Fruit fly (Drosophila melanogaster) whole organism, embryonic: ENCODE measurements around the gene Cep135.
A peak's percentile ranks its signal among the peaks of the same experiment; 100 is the strongest.

Experiments used
- Abd-B ChIP-seq: fragments of 200-800 bp; sonication (Bioruptor generic); optimal IDR thresholded peaks from 2 replicates; lab custom pipeline; 2018; ENCODE audit warnings: missing biosample characterization, mild to moderate bottlenecking, missing genetic modification characterization, moderate library complexity
- B-H2 ChIP-seq: fragments of 200-800 bp; sonication (Bioruptor generic); optimal IDR thresholded peaks from 2 replicates; lab custom pipeline; 2018; ENCODE audit warnings: missing biosample characterization, mild to moderate bottlenecking, missing genetic modification characterization
- C15 ChIP-seq: fragments of 200-800 bp; sonication (Bioruptor generic); IDR thresholded peaks from 3 replicates; pipeline ENCODE4 v1.3.6; 2022; ENCODE audit warnings: missing biosample characterization, missing genetic modification characterization
- CG10267 ChIP-seq: fragments of 200-800 bp; sonication (Bioruptor generic); optimal IDR thresholded peaks from 2 replicates; lab custom pipeline; 2018; ENCODE audit warnings: missing biosample characterization, mild to moderate bottlenecking, missing genetic modification characterization, moderate library complexity
- CG12769 ChIP-seq: fragments of 200-800 bp; sonication (Bioruptor generic); optimal IDR thresholded peaks from 2 replicates; lab custom pipeline; 2019; ENCODE audit warnings: missing biosample characterization, mild to moderate bottlenecking, missing genetic modification characterization, moderate library complexity
- CG14710 ChIP-seq: fragments of 200-800 bp; sonication (Bioruptor generic); optimal IDR thresholded peaks from 3 replicates; lab custom pipeline; 2019; ENCODE audit warnings: missing biosample characterization, mild to moderate bottlenecking, missing genetic modification characterization, moderate library complexity
- CG1529 ChIP-seq: fragments of 200-800 bp; sonication (Bioruptor generic); optimal IDR thresholded peaks from 3 replicates; lab custom pipeline; 2018; ENCODE audit warnings: missing biosample characterization, missing genetic modification characterization
- CG17186 ChIP-seq: fragments of 200-800 bp; sonication (Bioruptor generic); optimal IDR thresholded peaks from 3 replicates; lab custom pipeline; 2017; ENCODE audit warnings: missing biosample characterization, missing genetic modification reagents, missing genetic modification characterization
- CG17912 ChIP-seq: fragments of 200-800 bp; sonication (Bioruptor generic); optimal IDR thresholded peaks from 2 replicates; lab custom pipeline; 2018; ENCODE audit warnings: missing biosample characterization, mild to moderate bottlenecking, missing genetic modification characterization
- CG34422 ChIP-seq: fragments of 200-800 bp; sonication (Bioruptor generic); IDR thresholded peaks from 3 replicates; pipeline ENCODE4 v1.3.6; 2022; ENCODE audit warnings: missing biosample characterization, missing genetic modification characterization
- CG4617 ChIP-seq: fragments of 200-800 bp; sonication (Bioruptor generic); optimal IDR thresholded peaks from 3 replicates; lab custom pipeline; 2016; ENCODE audit warnings: missing biosample characterization, missing genetic modification characterization, borderline replicate concordance
- CG4730 ChIP-seq: fragments of 200-800 bp; sonication (Bioruptor generic); IDR thresholded peaks from 2 replicates; pipeline ENCODE4 v1.3.6; 2022; ENCODE audit warnings: missing biosample characterization, missing genetic modification characterization
- CG6254 ChIP-seq: fragments of 200-800 bp; sonication (Bioruptor generic); optimal IDR thresholded peaks from 3 replicates; lab custom pipeline; 2017; ENCODE audit warnings: mild to moderate bottlenecking, missing biosample characterization, missing genetic modification reagents, missing genetic modification characterization
- CG7786 ChIP-seq: fragments of 200-800 bp; sonication (Bioruptor generic); optimal IDR thresholded peaks from 2 replicates; lab custom pipeline; 2016; ENCODE audit warnings: missing biosample characterization, missing genetic modification characterization
- CG8765 ChIP-seq: fragments of 200-800 bp; sonication (Bioruptor generic); IDR thresholded peaks from 2 replicates; pipeline ENCODE4 v1.3.6; 2022; ENCODE audit warnings: missing biosample characterization, missing genetic modification characterization
- CG9797 ChIP-seq: fragments of 200-800 bp; sonication (Bioruptor generic); optimal IDR thresholded peaks from 3 replicates; lab custom pipeline; 2018; ENCODE audit warnings: missing biosample characterization, mild to moderate bottlenecking, missing genetic modification characterization
- Doc3 ChIP-seq: fragments of 200-800 bp; sonication (Bioruptor generic); IDR thresholded peaks from 3 replicates; pipeline ENCODE4 v1.3.6; 2022; ENCODE audit warnings: missing biosample characterization, missing genetic modification characterization; ENCODE audit not compliant: partially characterized antibody
- Dp ChIP-seq: fragments of 200-800 bp; sonication (Bioruptor generic); optimal IDR thresholded peaks from 2 replicates; lab custom pipeline; 2018; ENCODE audit warnings: missing biosample characterization, mild to moderate bottlenecking, missing genetic modification characterization, moderate library complexity
- H2.0 ChIP-seq: fragments of 200-800 bp; sonication (Bioruptor generic); IDR thresholded peaks from 2 replicates; pipeline ENCODE4 v1.3.6; 2022; ENCODE audit warnings: missing biosample characterization, missing genetic modification characterization
- Hr51 ChIP-seq, 2 experiments: fragments of 200-800 bp; sonication (Bioruptor generic); optimal IDR thresholded peaks; 2 replicates in 1 of 2; 3 replicates in 1 of 2; lab custom pipeline; 2016 to 2018; ENCODE audit warnings: missing biosample characterization in 2 of 2, missing genetic modification characterization in 2 of 2, mild to moderate bottlenecking in 1 of 2, moderate library complexity in 1 of 2
- Hsf ChIP-seq: fragments of 200-800 bp; sonication (Bioruptor generic); optimal IDR thresholded peaks from 3 replicates; lab custom pipeline; 2016; ENCODE audit warnings: missing biosample characterization, missing genetic modification characterization
- MBD-R2 ChIP-seq: fragments of 200-800 bp; sonication (Bioruptor generic); IDR thresholded peaks from 2 replicates; pipeline ENCODE4 v1.3.6; 2022; ENCODE audit warnings: missing biosample characterization, missing genetic modification characterization
- Max ChIP-seq: fragments of 200-800 bp; sonication (Bioruptor generic); optimal IDR thresholded peaks from 2 replicates; lab custom pipeline; 2016; ENCODE audit warnings: missing biosample characterization, mild to moderate bottlenecking, missing genetic modification characterization
- Myb ChIP-seq: fragments of 200-800 bp; sonication (Bioruptor generic); optimal IDR thresholded peaks from 2 replicates; lab custom pipeline; 2016; ENCODE audit warnings: missing biosample characterization, missing genetic modification characterization
- Rfx ChIP-seq: fragments of 200-800 bp; sonication (Bioruptor generic); IDR thresholded peaks from 2 replicates; pipeline ENCODE4 v1.3.6; 2022; ENCODE audit warnings: missing biosample characterization, missing genetic modification characterization
- Sox100B ChIP-seq: fragments of 200-800 bp; sonication (Bioruptor generic); optimal IDR thresholded peaks from 3 replicates; lab custom pipeline; 2018; ENCODE audit warnings: missing biosample characterization, mild to moderate bottlenecking, missing genetic modification characterization
- Sry-δ ChIP-seq: fragments of 200-800 bp; sonication (Bioruptor generic); optimal IDR thresholded peaks from 2 replicates; lab custom pipeline; 2016; ENCODE audit warnings: missing biosample characterization, missing genetic modification characterization
- YL-1 ChIP-seq: fragments of 200-800 bp; sonication (Bioruptor generic); optimal IDR thresholded peaks from 3 replicates; lab custom pipeline; 2017; ENCODE audit warnings: missing biosample characterization, mild to moderate bottlenecking, missing genetic modification characterization
- ap ChIP-seq: fragments of 200-800 bp; sonication (Bioruptor generic); IDR thresholded peaks from 2 replicates; pipeline ENCODE4 v1.3.6; 2022; ENCODE audit warnings: missing biosample characterization, missing genetic modification characterization
- az2 ChIP-seq: fragments of 200-800 bp; sonication (Bioruptor generic); optimal IDR thresholded peaks from 3 replicates; lab custom pipeline; 2016; ENCODE audit warnings: missing biosample characterization, missing genetic modification characterization
- caup ChIP-seq: fragments of 200-800 bp; sonication (Bioruptor generic); optimal IDR thresholded peaks from 3 replicates; lab custom pipeline; 2017; ENCODE audit warnings: missing biosample characterization, mild to moderate bottlenecking, missing genetic modification characterization, moderate library complexity; ENCODE audit not compliant: severe bottlenecking
- cwo ChIP-seq: fragments of 200-800 bp; sonication (Bioruptor generic); optimal IDR thresholded peaks from 3 replicates; lab custom pipeline; 2017; ENCODE audit warnings: missing biosample characterization, missing genetic modification characterization, mild to moderate bottlenecking, moderate library complexity, missing genetic modification reagents
- dpn ChIP-seq, 2 experiments: fragments of 200-800 bp; sonication (Bioruptor generic); optimal IDR thresholded peaks; 3 replicates each; lab custom pipeline; 2016; ENCODE audit warnings: missing biosample characterization in 2 of 2, missing genetic modification characterization in 2 of 2
- ems ChIP-seq: fragments of 200-800 bp; sonication (Bioruptor generic); optimal IDR thresholded peaks from 3 replicates; lab custom pipeline; 2016; ENCODE audit warnings: missing biosample characterization, missing genetic modification characterization
- gro ChIP-seq: fragments of 200-800 bp; sonication (Bioruptor generic); optimal IDR thresholded peaks from 2 replicates; lab custom pipeline; 2016; ENCODE audit warnings: missing biosample characterization, missing genetic modification characterization
- nau ChIP-seq: fragments of 200-800 bp; sonication (Bioruptor generic); optimal IDR thresholded peaks from 3 replicates; lab custom pipeline; 2017; ENCODE audit warnings: missing biosample characterization, mild to moderate bottlenecking, missing genetic modification characterization, missing genetic modification reagents
- peb ChIP-seq: fragments of 200-800 bp; sonication (Bioruptor generic); IDR thresholded peaks from 2 replicates; pipeline ENCODE4 v1.3.6; 2022; ENCODE audit warnings: missing biosample characterization, missing genetic modification characterization
- seq ChIP-seq: fragments of 200-800 bp; sonication (Bioruptor generic); IDR thresholded peaks from 2 replicates; pipeline ENCODE4 v1.3.6; 2022; ENCODE audit warnings: missing biosample characterization, missing genetic modification characterization
- slbo ChIP-seq: fragments of 200-800 bp; sonication (Bioruptor generic); IDR thresholded peaks from 2 replicates; pipeline ENCODE4 v1.3.6; 2022; ENCODE audit warnings: missing biosample characterization, missing genetic modification characterization
- sob ChIP-seq: fragments of 200-800 bp; sonication (Bioruptor generic); IDR thresholded peaks from 2 replicates; pipeline ENCODE4 v1.3.6; 2022; ENCODE audit warnings: missing biosample characterization, missing genetic modification characterization
- stc ChIP-seq: fragments of 200-800 bp; sonication (Bioruptor generic); IDR thresholded peaks from 2 replicates; pipeline ENCODE4 v1.3.6; 2022; ENCODE audit warnings: missing biosample characterization, missing genetic modification characterization
- stwl ChIP-seq: fragments of 200-800 bp; sonication (Bioruptor generic); optimal IDR thresholded peaks from 3 replicates; lab custom pipeline; 2018; ENCODE audit warnings: missing biosample characterization, mild to moderate bottlenecking, missing genetic modification characterization, moderate library complexity
- trem ChIP-seq: fragments of 200-800 bp; optimal IDR thresholded peaks from 3 replicates; lab custom pipeline; 2019; ENCODE audit warnings: missing biosample characterization, mild to moderate bottlenecking, missing genetic modification characterization, moderate library complexity
- unpg ChIP-seq: fragments of 200-800 bp; sonication (Bioruptor generic); optimal IDR thresholded peaks from 3 replicates; lab custom pipeline; 2018; ENCODE audit warnings: missing biosample characterization, mild to moderate bottlenecking, missing genetic modification characterization, moderate library complexity
- vvl ChIP-seq: fragments of 200-800 bp; sonication (Bioruptor generic); IDR thresholded peaks from 2 replicates; pipeline ENCODE4 v1.3.6; 2022; ENCODE audit warnings: missing biosample characterization, missing genetic modification characterization

Gene Cep135

dm6 chr3L:15094589-15095288 is 21.8 kb upstream of the Cep135 start, which contains the start of the genes sstn, Plp and GlyRS (continued):
- TF ChIP-seq Abd-B (GFP tag; lab: Kevin White, UChicago) = no peak
- TF ChIP-seq Sox100B (GFP tag; lab: Kevin White, UChicago) = peak; percentile 68
- peak; percentile 8 for TF ChIP-seq unpg (GFP tag; lab: Kevin White, UChicago)
- TF ChIP-seq B-H2 (GFP tag; lab: Kevin White, UChicago) = peak; percentile 14
- TF ChIP-seq Myb (GFP tag; lab: Kevin White, UChicago) = no peak
- TF ChIP-seq C15 (GFP tag; lab: Robert Waterston, UW) = no peak

dm6 chr3L:15097878-15098520 is 18.5 kb upstream of the Cep135 start, which contains the start of gene Ctps:
Gene Ctps (plus strand): TSS chr3L:15097914.
- TF ChIP-seq CG9797 (GFP tag; lab: Kevin White, UChicago) (peak; percentile 65), dpn (GFP tag; optimal IDR thresholded peaks at IDR 0.05; lab: Kevin White, UChicago) (peak in 1 of 2 experiments; percentile 5), caup (GFP tag; lab: Kevin White, UChicago) (peak; percentile 5), sob (GFP tag; lab: Robert Waterston, UW) (peak; percentile 40; the same call in 1 of the 2 replicates), Rfx (GFP tag; lab: Robert Waterston, UW) (peak; percentile 33; the same call in 1 of the 2 replicates), YL-1 (GFP tag; lab: Kevin White, UChicago) (peak; percentile 28), peb (GFP tag; lab: Robert Waterston, UW) (0 out of 2 replicates have a peak, but pooled peaks have one; percentile 16), CG34422 (peak; percentile 27; the same call in 1 of the 3 replicates), CG17912 (GFP tag; lab: Kevin White, UChicago) (peak; percentile 19), Hr51 (GFP tag; optimal IDR thresholded peaks at IDR 0.05; lab: Kevin White, UChicago) (peak in 1 of 2 experiments; percentile 15), Dp (peak; percentile 86), vvl (GFP tag; lab: Robert Waterston, UW) (0 out of 2 replicates have a peak, but pooled peaks have one; percentile 40), trem (tag; lab: Kevin White, UChicago) (peak; percentile 13), CG17186 (GFP tag; lab: Kevin White, UChicago) (peak; percentile 30), CG12769 (tag; lab: Kevin White, UChicago) (peak; percentile 2), seq (no peak), CG10267 (tag; lab: Kevin White, UChicago) (peak; percentile 93), CG14710 (tag; lab: Kevin White, UChicago) (peak; percentile 26), CG7786 (GFP tag; lab: Kevin White, UChicago) (peak; percentile 29), H2.0 (GFP tag; lab: Robert Waterston, UW) (no peak), ap (GFP tag; lab: Robert Waterston, UW) (no peak), CG6254 (GFP tag; lab: Kevin White, UChicago) (no peak), CG8765 (GFP tag; lab: Robert Waterston, UW) (no peak), stwl (tag; lab: Kevin White, UChicago) (peak; percentile 79), Hsf (peak; percentile 3), CG4730 (GFP tag; lab: Robert Waterston, UW) (no peak), gro (GFP tag; lab: Kevin White, UChicago) (peak; percentile 35), cwo (no peak), MBD-R2 (GFP tag; lab: Robert Waterston, UW) (peak; percentile 50), Myb (GFP tag; lab: Kevin White, UChicago) (peak; percentile 43), Sox100B (GFP tag; lab: Kevin White, UChicago) (peak; percentile 10), Max (GFP tag; lab: Kevin White, UChicago) (peak; percentile 55), CG1529 (no peak), stc (no peak), ems (peak; percentile 11), Doc3 (GFP tag; lab: Robert Waterston, UW) (no peak), Sry-δ (GFP tag; lab: Kevin White, UChicago) (peak; percentile 15), az2 (GFP tag; lab: Kevin White, UChicago) (no peak), CG4617 (GFP tag; lab: Kevin White, UChicago) (peak; percentile 38), nau (GFP tag; lab: Kevin White, UChicago) (peak; percentile 25), slbo (GFP tag; lab: Robert Waterston, UW) (peak; percentile 42; the same call in 1 of the 2 replicates)
